ENCODE assay signal across 6 worm cellular contexts in genomic region chrIII:4018095-4018498, ce11.
TF ChIP-seq lines count a peak whose summit lies in the region.

No protein-coding gene starts in this region.

TF ChIP-seq in whole organism, L1 larva, 84 proteins besides CTCF, POLR2A, EP300 and RAD21 (continued from another document and continues in another):
- no peak for TF ChIP-seq ceh-63 (GFP tag; optimal IDR thresholded peaks at IDR 0.05; lab: Kevin White, UChicago)
- peak; percentile 8 to 78 for TF ChIP-seq lsy-2 (tag; optimal IDR thresholded peaks at IDR 0.05; lab: Kevin White, UChicago)
- no peak for TF ChIP-seq pqm-1 (tag; optimal IDR thresholded peaks at IDR 0.05; lab: Kevin White, UChicago)
- TF ChIP-seq rnt-1 (tag; optimal IDR thresholded peaks at IDR 0.05; lab: Kevin White, UChicago) = peak; percentile 37
- no peak for TF ChIP-seq pax-3 (tag; optimal IDR thresholded peaks at IDR 0.05; lab: Kevin White, UChicago)
- peak in 1 of 2 experiments; percentile 47 for TF ChIP-seq lin-35 (GFP tag; optimal IDR thresholded peaks at IDR 0.05; lab: Kevin White, UChicago)
- peak; percentile 62 for TF ChIP-seq nhr-47 (tag; optimal IDR thresholded peaks at IDR 0.05; lab: Kevin White, UChicago)
- no peak for TF ChIP-seq efl-3 (GFP tag; optimal IDR thresholded peaks at IDR 0.05; lab: Kevin White, UChicago)
- TF ChIP-seq ama-1 (optimal IDR thresholded peaks at IDR 0.05; lab: Kevin White, UChicago) = no peak
- peak; percentile 68 for TF ChIP-seq jun-1 (tag; optimal IDR thresholded peaks at IDR 0.05; lab: Kevin White, UChicago)
- no peak for TF ChIP-seq tlp-1 (tag; optimal IDR thresholded peaks at IDR 0.05; lab: Kevin White, UChicago)
- no peak for TF ChIP-seq alr-1 (tag; optimal IDR thresholded peaks at IDR 0.05; lab: Kevin White, UChicago; ENCODE audit: borderline replicate concordance)
- TF ChIP-seq skn-1 (tag; optimal IDR thresholded peaks at IDR 0.05; lab: Kevin White, UChicago) = peak; percentile 81
- peak; percentile 65 for TF ChIP-seq nhr-85 (tag; lab: Kevin White, UChicago)
- no peak for TF ChIP-seq nhr-77 (tag; optimal IDR thresholded peaks at IDR 0.05; lab: Kevin White, UChicago)
- no peak for TF ChIP-seq C34B4.2 (tag; optimal IDR thresholded peaks at IDR 0.05; lab: Kevin White, UChicago)
- peak; percentile 28 for TF ChIP-seq swsn-7 (tag; optimal IDR thresholded peaks at IDR 0.05; lab: Kevin White, UChicago)
- no peak for TF ChIP-seq unc-130 (tag; optimal IDR thresholded peaks at IDR 0.05; lab: Kevin White, UChicago)
- TF ChIP-seq sptf-1 (tag; optimal IDR thresholded peaks at IDR 0.05; lab: Kevin White, UChicago) = no peak
- TF ChIP-seq elt-3 (tag; optimal IDR thresholded peaks at IDR 0.05; lab: Kevin White, UChicago) = no peak
- TF ChIP-seq nhr-90 (tag; optimal IDR thresholded peaks at IDR 0.05; lab: Kevin White, UChicago; ENCODE audit: poor library complexity) = no peak
- TF ChIP-seq snu-23 (GFP tag; optimal IDR thresholded peaks at IDR 0.05; lab: Kevin White, UChicago) = peak; percentile 37
- TF ChIP-seq mab-9 (GFP tag; IDR thresholded peaks at IDR 0.05; lab: Robert Waterston, UW) = no peak

TF ChIP-seq in whole organism, L2 larva, 48 proteins besides CTCF, POLR2A, EP300 and RAD21 (continued from another document):
- peak; percentile 87 for TF ChIP-seq C34F6.9 (tag; optimal IDR thresholded peaks at IDR 0.05; lab: Kevin White, UChicago)
- peak; percentile 88 for TF ChIP-seq unc-55 (GFP tag; optimal IDR thresholded peaks at IDR 0.05; lab: Kevin White, UChicago)
- peak; percentile 38 for TF ChIP-seq fos-1 (tag; optimal IDR thresholded peaks at IDR 0.05; lab: Kevin White, UChicago)
- TF ChIP-seq mdl-1 (tag; optimal IDR thresholded peaks at IDR 0.05; lab: Kevin White, UChicago) = peak in 1 of 2 experiments; percentile 15
- TF ChIP-seq nhr-237 (tag; optimal IDR thresholded peaks at IDR 0.05; lab: Kevin White, UChicago) = peak; percentile 46
- peak; percentile 62 to 75 for TF ChIP-seq lsy-2 (tag; optimal IDR thresholded peaks at IDR 0.05; lab: Kevin White, UChicago)
- TF ChIP-seq F13H6.1 (tag; optimal IDR thresholded peaks at IDR 0.05; lab: Kevin White, UChicago) = peak; percentile 60
- TF ChIP-seq elt-1 (tag; optimal IDR thresholded peaks at IDR 0.05; lab: Kevin White, UChicago) = no peak
- no peak for TF ChIP-seq blmp-1 (tag; optimal IDR thresholded peaks at IDR 0.05; lab: Kevin White, UChicago; ENCODE audit: insufficient read depth)
- TF ChIP-seq ZK546.5 (tag; optimal IDR thresholded peaks at IDR 0.05; lab: Kevin White, UChicago) = no peak
- no peak for TF ChIP-seq R02D3.7 (tag; optimal IDR thresholded peaks at IDR 0.05; lab: Kevin White, UChicago)
- TF ChIP-seq ceh-82 (tag; optimal IDR thresholded peaks at IDR 0.05; lab: Kevin White, UChicago) = peak; percentile 6
- TF ChIP-seq mab-5 (tag; optimal IDR thresholded peaks at IDR 0.05; lab: Kevin White, UChicago) = peak; percentile 15
- peak; percentile 2 for TF ChIP-seq lin-13 (GFP tag; optimal IDR thresholded peaks at IDR 0.05; lab: Kevin White, UChicago)
- peak; percentile 14 for TF ChIP-seq ztf-11 (tag; optimal IDR thresholded peaks at IDR 0.05; lab: Kevin White, UChicago)
- TF ChIP-seq zag-1 (tag; optimal IDR thresholded peaks at IDR 0.05; lab: Kevin White, UChicago) = peak; percentile 74
- TF ChIP-seq unc-39 (tag; optimal IDR thresholded peaks at IDR 0.05; lab: Kevin White, UChicago) = no peak
TF ChIP-seq in whole organism, L2 larva: peak in this region for 20.

TF ChIP-seq in whole organism, L3 larva, 47 proteins besides CTCF, POLR2A, EP300 and RAD21 (continued from another document):
- TF ChIP-seq unc-39 (tag; optimal IDR thresholded peaks at IDR 0.05; lab: Kevin White, UChicago) = no peak
- peak; percentile 63 for TF ChIP-seq sea-2 (GFP tag; optimal IDR thresholded peaks at IDR 0.05; lab: Kevin White, UChicago)
- TF ChIP-seq elt-3 (tag; optimal IDR thresholded peaks at IDR 0.05; lab: Kevin White, UChicago) = peak in 1 of 3 experiments; percentile 59
- TF ChIP-seq nhr-43 (tag; optimal IDR thresholded peaks at IDR 0.05; lab: Kevin White, UChicago; ENCODE audit: poor library complexity, severe bottlenecking) = no peak
- peak; percentile 70 for TF ChIP-seq ama-1 (optimal IDR thresholded peaks at IDR 0.05; lab: Kevin White, UChicago)
- peak; percentile 22 for TF ChIP-seq nhr-23 (tag; optimal IDR thresholded peaks at IDR 0.05; lab: Kevin White, UChicago)
- TF ChIP-seq nfya-1 (tag; optimal IDR thresholded peaks at IDR 0.05; lab: Kevin White, UChicago; ENCODE audit: insufficient read depth) = peak; percentile 85
- TF ChIP-seq nhr-11 (tag; optimal IDR thresholded peaks at IDR 0.05; lab: Kevin White, UChicago) = peak; percentile 66
- TF ChIP-seq nhr-76 (tag; optimal IDR thresholded peaks at IDR 0.05; lab: Kevin White, UChicago) = no peak
- peak; percentile 63 for TF ChIP-seq fkh-10 (GFP tag; optimal IDR thresholded peaks at IDR 0.05; lab: Kevin White, UChicago)
TF ChIP-seq in whole organism, L3 larva: peak in this region for 15.

TF ChIP-seq in whole organism, L4 larva, 104 proteins besides CTCF, POLR2A, EP300 and RAD21 (continued from another document and continues in another):
- peak; percentile 26 for TF ChIP-seq mxl-3 (GFP tag; optimal IDR thresholded peaks at IDR 0.05; lab: Kevin White, UChicago)
- TF ChIP-seq sdz-12 (GFP tag; optimal IDR thresholded peaks at IDR 0.05; lab: Kevin White, UChicago) = no peak
- TF ChIP-seq zfp-3 (GFP tag; conservative IDR thresholded peaks at IDR 0.05; lab: Robert Waterston, UW) = no peak
- peak; percentile 57 for TF ChIP-seq hlh-11 (tag; optimal IDR thresholded peaks at IDR 0.05; lab: Kevin White, UChicago)
- TF ChIP-seq ctbp-1 (GFP tag; IDR thresholded peaks at IDR 0.05; lab: Robert Waterston, UW) = peak; percentile 79
- TF ChIP-seq zfp-2 (tag; optimal IDR thresholded peaks at IDR 0.05; lab: Kevin White, UChicago) = no peak
- peak; percentile 71 for TF ChIP-seq lin-13 (GFP tag; optimal IDR thresholded peaks at IDR 0.05; lab: Kevin White, UChicago)
- TF ChIP-seq F26F4.8 (GFP tag; conservative IDR thresholded peaks at IDR 0.05; lab: Robert Waterston, UW) = 0 out of 2 replicates have a peak, but pooled peaks have one; percentile 34
- peak; percentile 68 for TF ChIP-seq set-16 (GFP tag; IDR thresholded peaks at IDR 0.05; lab: Robert Waterston, UW)
- TF ChIP-seq nhr-6 (tag; optimal IDR thresholded peaks at IDR 0.05; lab: Kevin White, UChicago) = peak; percentile 36
- peak; percentile 96 for TF ChIP-seq aha-1 (tag; lab: Kevin White, UChicago)
- peak in 1 of 2 experiments; percentile 58 for TF ChIP-seq hif-1 (tag; optimal IDR thresholded peaks at IDR 0.05; lab: Kevin White, UChicago)
- TF ChIP-seq zip-11 (GFP tag; IDR thresholded peaks at IDR 0.05; lab: Robert Waterston, UW) = no peak
- TF ChIP-seq aly-2 (tag; optimal IDR thresholded peaks at IDR 0.05; lab: Kevin White, UChicago) = no peak
- TF ChIP-seq daf-16 (GFP tag; optimal IDR thresholded peaks at IDR 0.05; lab: Kevin White, UChicago) = no peak
- no peak for TF ChIP-seq daf-16 (tag; optimal IDR thresholded peaks at IDR 0.05; lab: Kevin White, UChicago)
- TF ChIP-seq mdl-1 (tag; optimal IDR thresholded peaks at IDR 0.05; lab: Kevin White, UChicago) = peak in 1 of 2 experiments; percentile 61
- TF ChIP-seq lin-38 (GFP tag; IDR thresholded peaks at IDR 0.05; lab: Robert Waterston, UW) = peak; percentile 33
- no peak for TF ChIP-seq php-3 (GFP tag; IDR thresholded peaks at IDR 0.05; lab: Robert Waterston, UW)
- no peak for TF ChIP-seq daf-19 (GFP tag; conservative IDR thresholded peaks at IDR 0.05; lab: Robert Waterston, UW)
- TF ChIP-seq lir-3 (tag; optimal IDR thresholded peaks at IDR 0.05; lab: Kevin White, UChicago) = peak; percentile 7
- peak; percentile 73 for TF ChIP-seq hmg-1.1 (GFP tag; IDR thresholded peaks at IDR 0.05; lab: Robert Waterston, UW)
- TF ChIP-seq egl-43 (GFP tag; IDR thresholded peaks at IDR 0.05; lab: Robert Waterston, UW) = peak; percentile 80
- TF ChIP-seq saeg-2 (GFP tag; IDR thresholded peaks at IDR 0.05; lab: Robert Waterston, UW) = 0 out of 2 replicates have a peak, but pooled peaks have one; percentile 10
- TF ChIP-seq jun-1 (tag; optimal IDR thresholded peaks at IDR 0.05; lab: Kevin White, UChicago) = no peak
- no peak for TF ChIP-seq daf-12 (tag; optimal IDR thresholded peaks at IDR 0.05; lab: Kevin White, UChicago)
- TF ChIP-seq unc-62 (GFP tag; optimal IDR thresholded peaks at IDR 0.05 in 1 of 2; lab: Kevin White, UChicago) = peak in 1 of 2 experiments; percentile 48
- TF ChIP-seq unc-62 (tag; optimal IDR thresholded peaks at IDR 0.05; lab: Kevin White, UChicago) = no peak
- TF ChIP-seq nhr-41 (GFP tag; IDR thresholded peaks at IDR 0.05; lab: Robert Waterston, UW) = no peak

TF ChIP-seq in whole organism, late embryonic, 69 proteins besides CTCF, POLR2A, EP300 and RAD21 (continued from another document):
- no peak for TF ChIP-seq ceh-18 (tag; optimal IDR thresholded peaks at IDR 0.05; lab: Kevin White, UChicago)
- TF ChIP-seq fkh-6 (tag; optimal IDR thresholded peaks at IDR 0.05; lab: Kevin White, UChicago) = no peak
- no peak for TF ChIP-seq sox-2 (GFP tag; IDR thresholded peaks at IDR 0.05; lab: Robert Waterston, UW)
- no peak for TF ChIP-seq gmeb-2 (tag; optimal IDR thresholded peaks at IDR 0.05; lab: Kevin White, UChicago)
- TF ChIP-seq ceh-48 (tag; optimal IDR thresholded peaks at IDR 0.05; lab: Kevin White, UChicago) = peak; percentile 36
- peak; percentile 8 for TF ChIP-seq ceh-31 (tag; optimal IDR thresholded peaks at IDR 0.05; lab: Kevin White, UChicago)
- no peak for TF ChIP-seq pha-2 (tag; optimal IDR thresholded peaks at IDR 0.05; lab: Kevin White, UChicago)
- no peak for TF ChIP-seq rnt-1 (tag; optimal IDR thresholded peaks at IDR 0.05; lab: Kevin White, UChicago)

TF ChIP-seq in whole organism, young adult, 124 proteins besides CTCF, POLR2A, EP300 and RAD21 (continued from another document and continues in another):
- TF ChIP-seq ccch-3 (GFP tag; optimal IDR thresholded peaks at IDR 0.05; lab: Kevin White, UChicago) (no peak), ztf-6 (GFP tag; IDR thresholded peaks at IDR 0.05; lab: Robert Waterston, UW) (no peak), pha-4 (tag; optimal IDR thresholded peaks at IDR 0.05; lab: Kevin White, UChicago) (no peak), chd-7 (tag; optimal IDR thresholded peaks at IDR 0.05; lab: Kevin White, UChicago) (no peak), F57A8.1 (GFP tag; optimal IDR thresholded peaks at IDR 0.05; lab: Kevin White, UChicago) (no peak), mel-28 (tag; optimal IDR thresholded peaks at IDR 0.05; lab: Kevin White, UChicago; ENCODE audit: borderline replicate concordance) (no peak), Y53G8AR.9 (GFP tag; conservative IDR thresholded peaks at IDR 0.05; lab: Robert Waterston, UW) (no peak), cebp-1 (GFP tag; IDR thresholded peaks at IDR 0.05; lab: Robert Waterston, UW) (peak; percentile 99), cebp-1 (tag; optimal IDR thresholded peaks at IDR 0.05; lab: Kevin White, UChicago) (peak; percentile 100), tbp1 (GFP tag; optimal IDR thresholded peaks at IDR 0.05; lab: Kevin White, UChicago) (no peak), aptf-2 (GFP tag; conservative IDR thresholded peaks at IDR 0.05; lab: Robert Waterston, UW) (no peak), F10E7.11 (tag; optimal IDR thresholded peaks at IDR 0.05; lab: Kevin White, UChicago) (no peak), cebp-2 (GFP tag; IDR thresholded peaks at IDR 0.05; lab: Robert Waterston, UW) (no peak), F49E8.2 (tag; optimal IDR thresholded peaks at IDR 0.05; lab: Kevin White, UChicago; ENCODE audit: insufficient read depth) (no peak), ceh-58 (GFP tag; IDR thresholded peaks at IDR 0.05; lab: Robert Waterston, UW) (no peak), fkh-3 (tag; optimal IDR thresholded peaks at IDR 0.05; lab: Kevin White, UChicago) (no peak), zim-3 (tag; optimal IDR thresholded peaks at IDR 0.05; lab: Kevin White, UChicago) (no peak), nhr-27 (tag; optimal IDR thresholded peaks at IDR 0.05; lab: Kevin White, UChicago) (peak; percentile 67), D2030.7 (GFP tag; IDR thresholded peaks at IDR 0.05; lab: Robert Waterston, UW) (no peak), ceh-27 (GFP tag; optimal IDR thresholded peaks at IDR 0.05; lab: Kevin White, UChicago) (peak; percentile 64), Y95B8A.8 (GFP tag; IDR thresholded peaks at IDR 0.05; lab: Robert Waterston, UW) (peak; percentile 48; the same call in 1 of the 2 replicates), ekl-4 (GFP tag; IDR thresholded peaks at IDR 0.05; lab: Robert Waterston, UW) (no peak), attf-6 (GFP tag; IDR thresholded peaks at IDR 0.05; lab: Robert Waterston, UW) (no peak), sdz-38 (tag; optimal IDR thresholded peaks at IDR 0.05; lab: Kevin White, UChicago) (no peak), zfh-2 (GFP tag; conservative IDR thresholded peaks at IDR 0.05; lab: Robert Waterston, UW) (peak; percentile 97), nfya-2 (GFP tag; IDR thresholded peaks at IDR 0.05; lab: Robert Waterston, UW) (no peak), mxl-1 (tag; optimal IDR thresholded peaks at IDR 0.05; lab: Kevin White, UChicago) (no peak), akir-1 (GFP tag; optimal IDR thresholded peaks at IDR 0.05; lab: Kevin White, UChicago) (no peak), lsl-1 (GFP tag; optimal IDR thresholded peaks at IDR 0.05; lab: Kevin White, UChicago) (no peak), ceh-100 (GFP tag; IDR thresholded peaks at IDR 0.05; lab: Robert Waterston, UW) (no peak), lsy-27 (tag; optimal IDR thresholded peaks at IDR 0.05; lab: Kevin White, UChicago; ENCODE audit: borderline replicate concordance, insufficient read depth) (no peak), attf-5 (GFP tag; optimal IDR thresholded peaks at IDR 0.05; lab: Kevin White, UChicago) (peak; percentile 86), madf-3 (GFP tag; IDR thresholded peaks at IDR 0.05; lab: Robert Waterston, UW) (no peak), unc-130 (GFP tag; optimal IDR thresholded peaks at IDR 0.05; lab: Kevin White, UChicago) (no peak), hlh-12 (tag; optimal IDR thresholded peaks at IDR 0.05; lab: Kevin White, UChicago) (no peak), pbrm-1 (GFP tag; IDR thresholded peaks at IDR 0.05; lab: Robert Waterston, UW) (peak; percentile 53; the same call in 1 of the 2 replicates), atf-7 (tag; optimal IDR thresholded peaks at IDR 0.05; lab: Kevin White, UChicago) (no peak), nfyb-1 (GFP tag; IDR thresholded peaks at IDR 0.05; lab: Robert Waterston, UW) (peak; percentile 76), hmg-1.2 (GFP tag; IDR thresholded peaks at IDR 0.05; lab: Robert Waterston, UW) (peak; percentile 30), dpl-1 (GFP tag; optimal IDR thresholded peaks at IDR 0.05; lab: Kevin White, UChicago) (no peak), dpff-1 (tag; optimal IDR thresholded peaks at IDR 0.05; lab: Kevin White, UChicago) (no peak), lir-1 (GFP tag; conservative IDR thresholded peaks at IDR 0.05; lab: Robert Waterston, UW) (no peak), lin-35 (GFP tag; optimal IDR thresholded peaks at IDR 0.05; lab: Kevin White, UChicago) (peak in 1 of 3 experiments; percentile 55), snpc-1.3 (tag; optimal IDR thresholded peaks at IDR 0.05; lab: Kevin White, UChicago; ENCODE audit: insufficient read depth) (no peak), snpc-1.1 (tag; optimal IDR thresholded peaks at IDR 0.05; lab: Kevin White, UChicago; ENCODE audit: insufficient read depth) (no peak), rec-8 (tag; optimal IDR thresholded peaks at IDR 0.05; lab: Kevin White, UChicago) (no peak), B0035.1 (tag; optimal IDR thresholded peaks at IDR 0.05; lab: Kevin White, UChicago) (no peak), C17E4.6 (GFP tag; IDR thresholded peaks at IDR 0.05; lab: Robert Waterston, UW) (no peak), nhr-179 (tag; optimal IDR thresholded peaks at IDR 0.05; lab: Kevin White, UChicago) (no peak), mes-4 (tag; optimal IDR thresholded peaks at IDR 0.05; lab: Kevin White, UChicago) (no peak), Y53F4B.3 (GFP tag; IDR thresholded peaks at IDR 0.05; lab: Robert Waterston, UW) (no peak), lin-26 (GFP tag; IDR thresholded peaks at IDR 0.05; lab: Robert Waterston, UW) (0 out of 2 replicates have a peak, but pooled peaks have one; percentile 30), K12H6.12 (tag; optimal IDR thresholded peaks at IDR 0.05; lab: Kevin White, UChicago) (peak; percentile 83), B0261.1 (tag; optimal IDR thresholded peaks at IDR 0.05; lab: Kevin White, UChicago) (no peak), ztf-25 (GFP tag; IDR thresholded peaks at IDR 0.05; lab: Robert Waterston, UW) (no peak), tbx-9 (tag; optimal IDR thresholded peaks at IDR 0.05; lab: Kevin White, UChicago; ENCODE audit: borderline replicate concordance) (no peak)
